Worm (Caenorhabditis elegans): ENCODE data around the gene C07D10.6.
"Not testable (repeated sequence)": the region's sequence is repeated elsewhere in the genome, so short reads cannot be mapped to it uniquely, and the experiment has no call there.

Gene C07D10.6

DNA sequence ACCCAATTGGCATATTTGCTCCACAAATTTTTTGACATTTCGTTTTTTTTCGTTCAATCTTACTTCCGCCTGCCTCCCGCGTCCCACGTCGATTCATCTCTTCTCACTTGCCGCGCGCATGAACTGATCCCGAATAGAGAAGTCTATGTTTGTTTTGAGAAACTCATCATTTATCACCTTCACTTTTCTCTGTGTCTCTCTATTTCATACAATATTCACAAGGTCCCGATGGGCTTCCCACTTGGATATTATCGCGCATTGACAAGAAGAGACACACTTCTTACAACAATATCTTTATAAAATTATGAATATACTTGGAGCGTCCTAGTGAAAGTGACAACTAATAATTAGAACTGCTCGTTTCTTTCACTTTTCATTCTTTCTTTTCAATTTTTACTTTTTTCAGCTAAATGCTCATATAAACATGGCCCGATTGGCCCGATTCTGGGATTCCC, 20.6 kb upstream of the C07D10.6 start, which contains the start of gene insc-1:
Gene insc-1, plus strand, starts transcription at position 405 of the 455 bp plus-strand sequence.
- TF ChIP-seq fkh-10 (GFP tag; optimal IDR thresholded peaks at IDR 0.05) = no peak
- TF ChIP-seq ref-2 (tag; optimal IDR thresholded peaks at IDR 0.05) = peak; percentile 16

ce11 chrII:7363990-7364455, 15.1 kb upstream of the C07D10.6 start, which contains the start of gene msra-1:
Gene msra-1, minus strand, starts transcription at chrII:7364040.
- TF ChIP-seq ahr-1 (tag; optimal IDR thresholded peaks at IDR 0.05) (no peak), ceh-34 (tag; optimal IDR thresholded peaks at IDR 0.05) (no peak), unc-55 (GFP tag; optimal IDR thresholded peaks at IDR 0.05) (peak; percentile 90), dve-1 (tag; optimal IDR thresholded peaks at IDR 0.05) (peak; percentile 35)

- TF ChIP-seq ceh-30 (tag; optimal IDR thresholded peaks at IDR 0.05) (no peak), unc-55 (GFP tag; optimal IDR thresholded peaks at IDR 0.05) (no peak), syd-9 (tag; optimal IDR thresholded peaks at IDR 0.05) (no peak)
Observed at ce11 chrII:7368761-7369160, 10.4 kb upstream of the C07D10.6 start, which contains the start of gene F43E2.6. Gene F43E2.6, minus strand, starts transcription at chrII:7368861.

DNA sequence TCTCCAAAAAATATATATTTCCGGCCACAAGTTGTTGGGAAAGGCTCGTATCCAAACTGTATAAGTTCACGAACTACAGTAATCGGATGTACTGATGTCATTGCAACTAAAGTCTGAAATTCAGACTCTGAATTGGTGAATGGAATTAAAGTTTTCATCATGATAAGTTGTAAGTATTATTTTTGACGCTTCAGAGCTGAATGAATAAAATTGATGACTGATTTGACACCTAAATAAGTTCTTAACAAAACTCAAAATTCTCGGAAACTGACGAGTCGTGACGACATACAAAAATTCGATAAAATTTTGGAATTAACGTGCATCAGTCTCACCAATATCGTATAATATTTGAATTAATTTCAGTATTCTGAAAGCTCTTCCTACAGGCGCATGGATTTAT, 8.9 kb upstream of the C07D10.6 start, which contains the start of gene F43E2.11:
Gene F43E2.11, minus strand, starts transcription at position 101 of the 400 bp plus-strand sequence.
- TF ChIP-seq ref-2, fkh-6, dve-1 (tag; optimal IDR thresholded peaks at IDR 0.05): not testable (repeated sequence)

- TF ChIP-seq pha-4 (tag; optimal IDR thresholded peaks at IDR 0.05) = no peak
- TF ChIP-seq dve-1 (tag; optimal IDR thresholded peaks at IDR 0.05) = peak; percentile 1
- TF ChIP-seq nfya-1 (tag; optimal IDR thresholded peaks at IDR 0.05) = peak; percentile 33
- no peak for TF ChIP-seq ceh-34 (tag; optimal IDR thresholded peaks at IDR 0.05)
Observed at ce11 chrII:7374143-7374542, 5.0 kb upstream of the C07D10.6 start, which contains the start of the genes mtch-1 and rpb-4. Gene mtch-1, minus strand, starts transcription at chrII:7374166. Gene rpb-4, plus strand, starts transcription at chrII:7374495.

- TF ChIP-seq dve-1 (tag; optimal IDR thresholded peaks at IDR 0.05) (no peak), sox-2 (GFP tag; IDR thresholded peaks at IDR 0.05) (no peak), T23F11.4 (GFP tag; optimal IDR thresholded peaks at IDR 0.05) (no peak), mec-3 (tag; optimal IDR thresholded peaks at IDR 0.05; ENCODE audit: borderline replicate concordance) (no peak), ceh-9 (tag; optimal IDR thresholded peaks at IDR 0.05) (no peak), hlh-15 (tag; optimal IDR thresholded peaks at IDR 0.05) (no peak), ceh-48 (tag; optimal IDR thresholded peaks at IDR 0.05) (no peak), fkh-6 (tag; optimal IDR thresholded peaks at IDR 0.05) (no peak), ceh-24 (tag; optimal IDR thresholded peaks at IDR 0.05) (no peak), Y22D7AL.16 (tag; optimal IDR thresholded peaks at IDR 0.05) (no peak), lin-11 (tag; optimal IDR thresholded peaks at IDR 0.05) (no peak), madf-2 (tag; optimal IDR thresholded peaks at IDR 0.05) (no peak), pha-2 (tag; optimal IDR thresholded peaks at IDR 0.05) (no peak), gmeb-2 (tag; optimal IDR thresholded peaks at IDR 0.05) (no peak), zip-5 (tag; optimal IDR thresholded peaks at IDR 0.05) (no peak), nfya-1 (tag; optimal IDR thresholded peaks at IDR 0.05) (no peak), F13H6.1 (tag; optimal IDR thresholded peaks at IDR 0.05) (no peak), ceh-19 (GFP tag; optimal IDR thresholded peaks at IDR 0.05) (no peak), ceh-34 (tag; optimal IDR thresholded peaks at IDR 0.05) (no peak)
Observed at ce11 chrII:7374980-7375379, 4.1 kb upstream of the C07D10.6 start, which contains the start of gene F43E2.1. Gene F43E2.1, plus strand, starts transcription at chrII:7375280.

DNA sequence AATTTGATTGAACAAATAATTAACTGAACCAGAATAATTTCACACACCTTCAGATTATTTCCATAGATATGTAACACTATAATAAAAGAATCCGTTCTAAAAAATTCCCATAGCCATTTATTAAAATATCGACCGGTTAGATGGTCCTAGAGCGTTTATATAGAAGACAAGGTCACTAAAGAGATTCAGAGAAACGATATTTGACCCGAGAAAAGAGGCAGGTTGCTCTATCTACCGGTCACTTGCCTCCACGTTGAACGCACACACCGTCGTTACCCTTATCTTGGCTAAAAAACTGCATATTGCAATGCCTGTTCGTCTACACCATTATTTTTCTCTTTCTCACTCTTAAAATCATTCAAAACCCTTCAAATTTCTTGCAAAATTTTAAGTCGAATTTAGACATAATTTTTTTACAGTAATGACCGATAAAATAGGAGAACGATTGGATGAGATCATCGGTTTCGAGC, 2.1 kb downstream of the C07D10.6 start, which contains the start of gene C07D10.5:
Gene C07D10.5, plus strand, starts transcription at position 420 of the 470 bp plus-strand sequence.
- TF ChIP-seq tbx-2 (tag; optimal IDR thresholded peaks at IDR 0.05) (no peak), pqm-1 (tag; optimal IDR thresholded peaks at IDR 0.05) (no peak), npax-4 (tag; optimal IDR thresholded peaks at IDR 0.05) (no peak), nfya-1 (tag; optimal IDR thresholded peaks at IDR 0.05) (no peak), eyg-1 (tag; optimal IDR thresholded peaks at IDR 0.05) (no peak), che-1 (tag; optimal IDR thresholded peaks at IDR 0.05) (no peak), nhr-232 (tag; optimal IDR thresholded peaks at IDR 0.05) (no peak), pha-2 (tag; optimal IDR thresholded peaks at IDR 0.05) (no peak), elt-4 (tag; optimal IDR thresholded peaks at IDR 0.05) (no peak)
